Comparison of ENCODE assay signal across 1 fruit fly cellular context in genomic region chr3L:5834245-5834644, dm6.
TF ChIP-seq lines count a peak whose summit lies in the region.

No protein-coding gene starts in this region.

TF ChIP-seq in whole organism, embryonic, 481 proteins besides CTCF, POLR2A, EP300 and RAD21 (continued from another document and continues in another):
- peak; percentile 31 for TF ChIP-seq az2 (GFP tag; optimal IDR thresholded peaks at IDR 0.05; lab: Kevin White, UChicago)
- no peak for TF ChIP-seq ap (GFP tag; IDR thresholded peaks at IDR 0.05; lab: Robert Waterston, UW)
- no peak for TF ChIP-seq CG11093 (GFP tag; IDR thresholded peaks at IDR 0.05; lab: Robert Waterston, UW)
- TF ChIP-seq Atf-2 (GFP tag; optimal IDR thresholded peaks at IDR 0.05; lab: Kevin White, UChicago): no peak
- peak; percentile 43 for TF ChIP-seq row (GFP tag; IDR thresholded peaks at IDR 0.05; lab: Robert Waterston, UW)
- TF ChIP-seq CG9609 (GFP tag; optimal IDR thresholded peaks at IDR 0.05; lab: Kevin White, UChicago): peak; percentile 17
- TF ChIP-seq fu2 (GFP tag; optimal IDR thresholded peaks at IDR 0.05; lab: Kevin White, UChicago): no peak
- no peak for TF ChIP-seq cwo (GFP tag; optimal IDR thresholded peaks at IDR 0.05; lab: Kevin White, UChicago)
- no peak for TF ChIP-seq gcm (GFP tag; optimal IDR thresholded peaks at IDR 0.05; lab: Kevin White, UChicago)
- TF ChIP-seq odd (GFP tag; optimal IDR thresholded peaks at IDR 0.05; lab: Kevin White, UChicago): no peak
- TF ChIP-seq Bteb2 (GFP tag; optimal IDR thresholded peaks at IDR 0.05; lab: Kevin White, UChicago): no peak
- TF ChIP-seq CG11723 (GFP tag; optimal IDR thresholded peaks at IDR 0.05; lab: Kevin White, UChicago): no peak
- no peak for TF ChIP-seq CG3726 (GFP tag; IDR thresholded peaks at IDR 0.05; lab: Robert Waterston, UW)
- TF ChIP-seq CG4360 (GFP tag; IDR thresholded peaks at IDR 0.05; lab: Robert Waterston, UW): no peak
- TF ChIP-seq lmd (GFP tag; IDR thresholded peaks at IDR 0.05; lab: Robert Waterston, UW): peak; percentile 39; the same call in 1 of the 2 replicates
- TF ChIP-seq Gug (GFP tag; IDR thresholded peaks at IDR 0.05; lab: Robert Waterston, UW): 0 out of 4 replicates have a peak, but pooled peaks have one; percentile 28
- TF ChIP-seq Hr51 (GFP tag; optimal IDR thresholded peaks at IDR 0.05; lab: Kevin White, UChicago): peak in 1 of 2 experiments; percentile 4
- no peak for TF ChIP-seq NC2β (GFP tag; optimal IDR thresholded peaks at IDR 0.05; lab: Kevin White, UChicago)
- TF ChIP-seq Hmr (GFP tag; optimal IDR thresholded peaks at IDR 0.05; lab: Kevin White, UChicago): no peak
- TF ChIP-seq CG4820 (GFP tag; optimal IDR thresholded peaks at IDR 0.05; lab: Kevin White, UChicago): no peak
- no peak for TF ChIP-seq CG4617 (GFP tag; optimal IDR thresholded peaks at IDR 0.05; lab: Kevin White, UChicago; ENCODE audit: borderline replicate concordance)
- no peak for TF ChIP-seq CG30403 (GFP tag; optimal IDR thresholded peaks at IDR 0.05; lab: Kevin White, UChicago)
- TF ChIP-seq gcm2 (GFP tag; optimal IDR thresholded peaks at IDR 0.05; lab: Kevin White, UChicago): no peak
- TF ChIP-seq chif (GFP tag; optimal IDR thresholded peaks at IDR 0.05; lab: Kevin White, UChicago): peak; percentile 39 to 42
- TF ChIP-seq tup (GFP tag; optimal IDR thresholded peaks at IDR 0.05; lab: Kevin White, UChicago): no peak
- no peak for TF ChIP-seq D19A (tag; optimal IDR thresholded peaks at IDR 0.05; lab: Kevin White, UChicago)
- no peak for TF ChIP-seq Side (GFP tag; optimal IDR thresholded peaks at IDR 0.05; lab: Kevin White, UChicago)
- no peak for TF ChIP-seq bcd (GFP tag; optimal IDR thresholded peaks at IDR 0.05; lab: Kevin White, UChicago)
- TF ChIP-seq D (optimal IDR thresholded peaks at IDR 0.05; lab: Kevin White, UChicago): no peak
- TF ChIP-seq D (GFP tag; optimal IDR thresholded peaks at IDR 0.05; lab: Kevin White, UChicago): no peak
- TF ChIP-seq ewg (GFP tag; optimal IDR thresholded peaks at IDR 0.05; lab: Kevin White, UChicago): no peak
- TF ChIP-seq CG1647 (GFP tag; optimal IDR thresholded peaks at IDR 0.05; lab: Kevin White, UChicago): no peak
- TF ChIP-seq CG2116 (GFP tag; optimal IDR thresholded peaks at IDR 0.05; lab: Kevin White, UChicago): no peak
- no peak for TF ChIP-seq CG8388 (GFP tag; optimal IDR thresholded peaks at IDR 0.05; lab: Kevin White, UChicago)
- peak; percentile 96 for TF ChIP-seq Drgx (GFP tag; IDR thresholded peaks at IDR 0.05; lab: Robert Waterston, UW)
- no peak for TF ChIP-seq CG7357 (GFP tag; IDR thresholded peaks at IDR 0.05; lab: Robert Waterston, UW)
- TF ChIP-seq CG6683 (GFP tag; optimal IDR thresholded peaks at IDR 0.05; lab: Kevin White, UChicago): no peak
- peak; percentile 14 for TF ChIP-seq unpg (GFP tag; optimal IDR thresholded peaks at IDR 0.05; lab: Kevin White, UChicago)
- peak; percentile 55 for TF ChIP-seq CG17328 (GFP tag; IDR thresholded peaks at IDR 0.05; lab: Robert Waterston, UW)
- no peak for TF ChIP-seq tio (GFP tag; optimal IDR thresholded peaks at IDR 0.05; lab: Kevin White, UChicago)
- no peak for TF ChIP-seq fd102C (GFP tag; optimal IDR thresholded peaks at IDR 0.05; lab: Kevin White, UChicago)
- TF ChIP-seq hkb (optimal IDR thresholded peaks at IDR 0.05; lab: Kevin White, UChicago): no peak
- TF ChIP-seq hkb (GFP tag; IDR thresholded peaks at IDR 0.05; lab: Robert Waterston, UW): peak; percentile 25; the same call in 1 of the 2 replicates
- TF ChIP-seq emc (GFP tag; optimal IDR thresholded peaks at IDR 0.05; lab: Kevin White, UChicago): no peak
- no peak for TF ChIP-seq CG17829 (tag; optimal IDR thresholded peaks at IDR 0.05; lab: Kevin White, UChicago)
- no peak for TF ChIP-seq HLH3B (GFP tag; IDR thresholded peaks at IDR 0.05; lab: Robert Waterston, UW)
- no peak for TF ChIP-seq fd3F (GFP tag; optimal IDR thresholded peaks at IDR 0.05; lab: Kevin White, UChicago)
- TF ChIP-seq zen2 (GFP tag; IDR thresholded peaks at IDR 0.05; lab: Robert Waterston, UW; ENCODE audit: partially characterized antibody): no peak
- TF ChIP-seq Ssrp (tag; optimal IDR thresholded peaks at IDR 0.05; lab: Kevin White, UChicago): peak; percentile 3
- no peak for TF ChIP-seq grau (tag; optimal IDR thresholded peaks at IDR 0.05; lab: Kevin White, UChicago)
- TF ChIP-seq B-H2 (GFP tag; optimal IDR thresholded peaks at IDR 0.05; lab: Kevin White, UChicago): no peak
- no peak for TF ChIP-seq CG2678 (tag; optimal IDR thresholded peaks at IDR 0.05; lab: Kevin White, UChicago)
- no peak for TF ChIP-seq CG2199 (GFP tag; IDR thresholded peaks at IDR 0.05; lab: Robert Waterston, UW)
- peak; percentile 11; the same call in 1 of the 2 replicates for TF ChIP-seq ttk (GFP tag; IDR thresholded peaks at IDR 0.05; lab: Robert Waterston, UW)
- no peak for TF ChIP-seq CG4328 (GFP tag; optimal IDR thresholded peaks at IDR 0.05; lab: Kevin White, UChicago)
- TF ChIP-seq CG12236 (GFP tag; optimal IDR thresholded peaks at IDR 0.05; lab: Kevin White, UChicago): no peak
- no peak for TF ChIP-seq CHES-1-like (GFP tag; optimal IDR thresholded peaks at IDR 0.05; lab: Kevin White, UChicago)
- TF ChIP-seq Taf1 (GFP tag; IDR thresholded peaks at IDR 0.05; lab: Robert Waterston, UW): no peak
- TF ChIP-seq tap (tag; optimal IDR thresholded peaks at IDR 0.05; lab: Kevin White, UChicago): no peak
- no peak for TF ChIP-seq br (optimal IDR thresholded peaks at IDR 0.05; lab: Kevin White, UChicago)
- TF ChIP-seq CG31388 (GFP tag; optimal IDR thresholded peaks at IDR 0.05; lab: Kevin White, UChicago): no peak
- no peak for TF ChIP-seq CG33557 (GFP tag; optimal IDR thresholded peaks at IDR 0.05; lab: Kevin White, UChicago)
- TF ChIP-seq z (GFP tag; IDR thresholded peaks at IDR 0.05; lab: Robert Waterston, UW): no peak
- TF ChIP-seq tll (GFP tag; optimal IDR thresholded peaks at IDR 0.05; lab: Kevin White, UChicago): no peak
- no peak for TF ChIP-seq CG12299 (tag; optimal IDR thresholded peaks at IDR 0.05; lab: Kevin White, UChicago)
- TF ChIP-seq dan (GFP tag; IDR thresholded peaks at IDR 0.05; lab: Robert Waterston, UW): no peak
- no peak for TF ChIP-seq kay (GFP tag; optimal IDR thresholded peaks at IDR 0.05; lab: Kevin White, UChicago)
- no peak for TF ChIP-seq ato (GFP tag; IDR thresholded peaks at IDR 0.05; lab: Robert Waterston, UW; ENCODE audit: partially characterized antibody)
- TF ChIP-seq NC2α (GFP tag; optimal IDR thresholded peaks at IDR 0.05; lab: Kevin White, UChicago): no peak
- TF ChIP-seq Ptx1 (GFP tag; IDR thresholded peaks at IDR 0.05; lab: Robert Waterston, UW): peak; percentile 19; the same call in 1 of the 2 replicates
- peak in 1 of 2 experiments; percentile 33 for TF ChIP-seq dpn (GFP tag; optimal IDR thresholded peaks at IDR 0.05; lab: Kevin White, UChicago)
- TF ChIP-seq CG3407 (GFP tag; optimal IDR thresholded peaks at IDR 0.05; lab: Kevin White, UChicago): no peak
- 0 out of 2 replicates have a peak, but pooled peaks have one; percentile 20 for TF ChIP-seq chm (GFP tag; IDR thresholded peaks at IDR 0.05; lab: Robert Waterston, UW)
- peak; percentile 34 for TF ChIP-seq CG1603 (tag; optimal IDR thresholded peaks at IDR 0.05; lab: Kevin White, UChicago)
- 0 out of 2 replicates have a peak, but pooled peaks have one; percentile 17 for TF ChIP-seq CG10959 (GFP tag; IDR thresholded peaks at IDR 0.05; lab: Robert Waterston, UW)
- no peak for TF ChIP-seq Lim3 (GFP tag; IDR thresholded peaks at IDR 0.05; lab: Robert Waterston, UW)
- TF ChIP-seq CG34422 (GFP tag; IDR thresholded peaks at IDR 0.05; lab: Robert Waterston, UW): 0 out of 3 replicates have a peak, but pooled peaks have one; percentile 7
- TF ChIP-seq HLHmδ (GFP tag; optimal IDR thresholded peaks at IDR 0.05; lab: Kevin White, UChicago): no peak
- no peak for TF ChIP-seq pb (GFP tag; optimal IDR thresholded peaks at IDR 0.05; lab: Kevin White, UChicago)
- peak; percentile 8 for TF ChIP-seq CG12391 (tag; optimal IDR thresholded peaks at IDR 0.05; lab: Kevin White, UChicago)
- TF ChIP-seq CG9932 (GFP tag; IDR thresholded peaks at IDR 0.05; lab: Robert Waterston, UW): no peak
- no peak for TF ChIP-seq ro (GFP tag; IDR thresholded peaks at IDR 0.05; lab: Robert Waterston, UW)
- TF ChIP-seq pho (GFP tag; optimal IDR thresholded peaks at IDR 0.05; lab: Kevin White, UChicago): no peak
- no peak for TF ChIP-seq CG17912 (GFP tag; optimal IDR thresholded peaks at IDR 0.05; lab: Kevin White, UChicago)
- TF ChIP-seq BtbVII (GFP tag; optimal IDR thresholded peaks at IDR 0.05; lab: Kevin White, UChicago): no peak
- TF ChIP-seq Blimp-1 (GFP tag; optimal IDR thresholded peaks at IDR 0.05; lab: Kevin White, UChicago): peak; percentile 16
- TF ChIP-seq sc (optimal IDR thresholded peaks at IDR 0.05; lab: Kevin White, UChicago): no peak
- TF ChIP-seq sc (GFP tag; optimal IDR thresholded peaks at IDR 0.05; lab: Kevin White, UChicago): no peak
- TF ChIP-seq jing (GFP tag; optimal IDR thresholded peaks at IDR 0.05; lab: Kevin White, UChicago): no peak
- no peak for TF ChIP-seq CG11398 (GFP tag; optimal IDR thresholded peaks at IDR 0.05; lab: Kevin White, UChicago)
- no peak for TF ChIP-seq CG12659 (GFP tag; optimal IDR thresholded peaks at IDR 0.05; lab: Kevin White, UChicago)
- no peak for TF ChIP-seq nerfin-2 (GFP tag; IDR thresholded peaks at IDR 0.05; lab: Robert Waterston, UW; ENCODE audit: partially characterized antibody)
- TF ChIP-seq Tbp (GFP tag; optimal IDR thresholded peaks at IDR 0.05; lab: Kevin White, UChicago): no peak
- TF ChIP-seq zf30C (GFP tag; optimal IDR thresholded peaks at IDR 0.05; lab: Kevin White, UChicago): peak; percentile 22
- TF ChIP-seq HmgZ (tag; optimal IDR thresholded peaks at IDR 0.05; lab: Kevin White, UChicago): no peak
- no peak for TF ChIP-seq Myb (GFP tag; optimal IDR thresholded peaks at IDR 0.05; lab: Kevin White, UChicago)
- no peak for TF ChIP-seq CG2202 (tag; optimal IDR thresholded peaks at IDR 0.05; lab: Kevin White, UChicago)
- TF ChIP-seq ssp (GFP tag; IDR thresholded peaks at IDR 0.05; lab: Robert Waterston, UW): no peak
- TF ChIP-seq ab (GFP tag; optimal IDR thresholded peaks at IDR 0.05; lab: Kevin White, UChicago): no peak
- no peak for TF ChIP-seq CG13296 (GFP tag; optimal IDR thresholded peaks at IDR 0.05; lab: Kevin White, UChicago)
- TF ChIP-seq CG10565 (GFP tag; optimal IDR thresholded peaks at IDR 0.05; lab: Kevin White, UChicago): no peak
- no peak for TF ChIP-seq h (optimal IDR thresholded peaks at IDR 0.05; lab: Kevin White, UChicago)
- TF ChIP-seq CG13424 (tag; optimal IDR thresholded peaks at IDR 0.05; lab: Kevin White, UChicago): no peak
- TF ChIP-seq CG42726 (GFP tag; IDR thresholded peaks at IDR 0.05; lab: Robert Waterston, UW; ENCODE audit: partially characterized antibody): no peak
- TF ChIP-seq Fer3 (tag; optimal IDR thresholded peaks at IDR 0.05; lab: Kevin White, UChicago): no peak
- TF ChIP-seq aop (GFP tag; IDR thresholded peaks at IDR 0.05; lab: Robert Waterston, UW): no peak
- TF ChIP-seq CG16813 (GFP tag; IDR thresholded peaks at IDR 0.05; lab: Robert Waterston, UW; ENCODE audit: partially characterized antibody): no peak
- peak; percentile 40 for TF ChIP-seq dmrt11E (tag; optimal IDR thresholded peaks at IDR 0.05; lab: Kevin White, UChicago)
- TF ChIP-seq CG6765 (GFP tag; optimal IDR thresholded peaks at IDR 0.05; lab: Kevin White, UChicago): no peak
- TF ChIP-seq bowl (GFP tag; IDR thresholded peaks at IDR 0.05; lab: Robert Waterston, UW): no peak
- TF ChIP-seq Ada2b (GFP tag; IDR thresholded peaks at IDR 0.05; lab: Robert Waterston, UW): no peak
- no peak for TF ChIP-seq Neu2 (GFP tag; optimal IDR thresholded peaks at IDR 0.05; lab: Kevin White, UChicago; ENCODE audit: borderline replicate concordance)
- no peak for TF ChIP-seq CG8359 (GFP tag; optimal IDR thresholded peaks at IDR 0.05; lab: Kevin White, UChicago; ENCODE audit: borderline replicate concordance)
- TF ChIP-seq CG7745 (tag; optimal IDR thresholded peaks at IDR 0.05; lab: Kevin White, UChicago): no peak
- TF ChIP-seq CG8765 (GFP tag; IDR thresholded peaks at IDR 0.05; lab: Robert Waterston, UW): no peak
- peak in 1 of 2 experiments; percentile 22 for TF ChIP-seq Pdp1 (GFP tag; optimal IDR thresholded peaks at IDR 0.05; lab: Kevin White, UChicago)
- TF ChIP-seq toy (GFP tag; IDR thresholded peaks at IDR 0.05; lab: Robert Waterston, UW): no peak
- no peak for TF ChIP-seq Opbp (GFP tag; IDR thresholded peaks at IDR 0.05; lab: Robert Waterston, UW; ENCODE audit: partially characterized antibody)
- TF ChIP-seq E2f1 (GFP tag; IDR thresholded peaks at IDR 0.05; lab: Robert Waterston, UW): no peak
- no peak for TF ChIP-seq CG8924 (tag; optimal IDR thresholded peaks at IDR 0.05; lab: Kevin White, UChicago)
- no peak for TF ChIP-seq CG8281 (tag; optimal IDR thresholded peaks at IDR 0.05; lab: Kevin White, UChicago)
- no peak for TF ChIP-seq dati (GFP tag; IDR thresholded peaks at IDR 0.05; lab: Robert Waterston, UW)
- TF ChIP-seq CG10543 (GFP tag; optimal IDR thresholded peaks at IDR 0.05; lab: Kevin White, UChicago): no peak
- TF ChIP-seq slou (GFP tag; optimal IDR thresholded peaks at IDR 0.05; lab: Kevin White, UChicago): no peak
- TF ChIP-seq CG9817 (tag; optimal IDR thresholded peaks at IDR 0.05; lab: Kevin White, UChicago): no peak
- TF ChIP-seq CG13894 (tag; optimal IDR thresholded peaks at IDR 0.05; lab: Kevin White, UChicago): no peak
- no peak for TF ChIP-seq ase (GFP tag; IDR thresholded peaks at IDR 0.05; lab: Robert Waterston, UW)
- no peak for TF ChIP-seq CG11247 (GFP tag; IDR thresholded peaks at IDR 0.05; lab: Robert Waterston, UW)
- no peak for TF ChIP-seq TFAM (GFP tag; optimal IDR thresholded peaks at IDR 0.05; lab: Kevin White, UChicago)
- TF ChIP-seq CG34376 (GFP tag; optimal IDR thresholded peaks at IDR 0.05; lab: Kevin White, UChicago): no peak
- no peak for TF ChIP-seq wdn (GFP tag; IDR thresholded peaks at IDR 0.05; lab: Robert Waterston, UW)
- TF ChIP-seq CG4424 (GFP tag; optimal IDR thresholded peaks at IDR 0.05; lab: Kevin White, UChicago): no peak
- no peak for TF ChIP-seq wor (GFP tag; IDR thresholded peaks at IDR 0.05; lab: Robert Waterston, UW)
- TF ChIP-seq CG2889 (GFP tag; IDR thresholded peaks at IDR 0.05; lab: Robert Waterston, UW): no peak
- no peak for TF ChIP-seq NFAT (GFP tag; IDR thresholded peaks at IDR 0.05; lab: Robert Waterston, UW)
- no peak for TF ChIP-seq CoRest (tag; optimal IDR thresholded peaks at IDR 0.05; lab: Kevin White, UChicago)
- no peak for TF ChIP-seq psq (GFP tag; optimal IDR thresholded peaks at IDR 0.05; lab: Kevin White, UChicago)
- no peak for TF ChIP-seq HHEX (GFP tag; optimal IDR thresholded peaks at IDR 0.05; lab: Kevin White, UChicago)
